Worm (Caenorhabditis elegans) whole organism, midembryonic: ENCODE results near the gene C25F9.5.

ENCODE experiments used
- cog-1 ChIP-seq: sonication (generic microtip); optimal IDR thresholded peaks from 2 replicates; lab custom pipeline; 2016; ENCODE audit warnings: missing genetic modification characterization, missing compliant biosample characterization
- flt-1 ChIP-seq: fragments of 200-800 bp; sonication (Bioruptor generic); IDR thresholded peaks from 2 replicates; pipeline ENCODE4 v1.3.6; 2022; ENCODE audit warnings: missing genetic modification characterization, missing compliant biosample characterization
- med-1 ChIP-seq: sonication (generic microtip); optimal IDR thresholded peaks from 2 replicates; lab custom pipeline; 2017; ENCODE audit warnings: missing genetic modification characterization, mild to moderate bottlenecking, missing compliant biosample characterization, antibody characterized with exemption, missing genetic modification reagents; ENCODE audit not compliant: insufficient read depth

DNA sequence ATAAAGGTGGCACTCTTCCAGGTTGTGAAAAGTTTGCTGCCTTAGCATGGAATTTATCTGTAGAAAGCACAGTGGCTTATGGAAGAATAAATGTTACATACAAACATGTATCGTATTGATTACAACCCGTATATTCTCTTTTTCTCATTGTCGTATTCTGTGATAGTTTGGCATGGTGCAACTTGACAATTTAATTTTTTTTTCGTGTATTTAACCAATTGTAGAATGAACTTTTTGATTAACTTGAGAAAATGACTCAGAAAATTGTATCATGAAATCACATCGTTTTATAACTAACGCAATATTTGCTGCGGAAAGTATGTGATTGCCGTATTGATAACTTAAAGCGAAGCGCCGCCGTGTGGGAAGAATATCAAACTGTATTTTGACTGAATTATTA is 46.5 kb upstream of the C25F9.5 start, which contains the start of gene Y43F8B.24:
- TF ChIP-seq med-1 (GFP tag; lab: Kevin White, UChicago) (no peak), cog-1 (no peak), flt-1 (GFP tag; lab: Robert Waterston, UW) (no peak)
